Worm (Caenorhabditis elegans): Measurements from ENCODE around the gene srh-56.

The srh-56 gene

DNA sequence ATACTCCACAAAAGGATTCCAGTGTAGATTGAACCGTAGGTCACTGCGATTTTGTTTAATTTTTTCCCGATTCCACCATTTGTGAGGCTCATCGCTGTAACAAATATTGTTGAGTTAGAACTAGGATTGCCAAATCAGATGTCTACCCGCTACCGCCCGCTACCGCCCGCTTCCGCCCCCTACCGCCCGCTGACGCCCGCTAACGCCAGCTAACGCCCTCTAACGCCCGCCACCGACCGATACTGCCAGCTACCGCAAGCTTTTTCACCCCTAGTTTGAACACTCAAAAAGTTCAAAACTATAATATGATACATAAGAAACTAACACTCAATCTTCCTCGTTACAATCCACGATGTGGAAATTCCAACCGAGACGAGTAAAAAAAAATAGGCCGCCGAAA, 13.2 kb upstream of the srh-56 start:
- no peak for TF ChIP-seq dmd-8 (GFP tag; IDR thresholded peaks at IDR 0.05)
- TF ChIP-seq nhr-25 (tag; optimal IDR thresholded peaks at IDR 0.05; ENCODE audit: borderline replicate concordance, insufficient read depth), result no peak
- no peak for TF ChIP-seq skn-1 (tag; optimal IDR thresholded peaks at IDR 0.05)
- no peak for TF ChIP-seq daf-8 (GFP tag; IDR thresholded peaks at IDR 0.05)
- TF ChIP-seq T26A8.4 (GFP tag; IDR thresholded peaks at IDR 0.05), result no peak
- no peak for TF ChIP-seq dmd-6 (GFP tag; IDR thresholded peaks at IDR 0.05)
- TF ChIP-seq F26F4.8 (GFP tag; conservative IDR thresholded peaks at IDR 0.05), result 0 out of 2 replicates have a peak, but pooled peaks have one; percentile 32
- TF ChIP-seq Y105C5A.15 (GFP tag; IDR thresholded peaks at IDR 0.05), result no peak
- no peak for TF ChIP-seq nhr-6 (tag; optimal IDR thresholded peaks at IDR 0.05)
- TF ChIP-seq ceh-44 (GFP tag; IDR thresholded peaks at IDR 0.05), result 0 out of 2 replicates have a peak, but pooled peaks have one; percentile 8
- TF ChIP-seq duxl-1 (tag; optimal IDR thresholded peaks at IDR 0.05; ENCODE audit: poor library complexity), result no peak
- no peak for TF ChIP-seq nhr-41 (GFP tag; IDR thresholded peaks at IDR 0.05)
- no peak for TF ChIP-seq zfp-3 (GFP tag; conservative IDR thresholded peaks at IDR 0.05)
- no peak for TF ChIP-seq php-3 (GFP tag; IDR thresholded peaks at IDR 0.05)
- peak; percentile 55 for TF ChIP-seq set-16 (GFP tag; IDR thresholded peaks at IDR 0.05)
- TF ChIP-seq pha-4 (GFP tag; IDR thresholded peaks at IDR 0.05), result no peak
- no peak for TF ChIP-seq pha-4 (tag; optimal IDR thresholded peaks at IDR 0.05)
- no peak for TF ChIP-seq cey-2 (tag; optimal IDR thresholded peaks at IDR 0.05; ENCODE audit: borderline replicate concordance, insufficient read depth)
- TF ChIP-seq Y48G9A.11 (GFP tag; IDR thresholded peaks at IDR 0.05), result no peak

DNA sequence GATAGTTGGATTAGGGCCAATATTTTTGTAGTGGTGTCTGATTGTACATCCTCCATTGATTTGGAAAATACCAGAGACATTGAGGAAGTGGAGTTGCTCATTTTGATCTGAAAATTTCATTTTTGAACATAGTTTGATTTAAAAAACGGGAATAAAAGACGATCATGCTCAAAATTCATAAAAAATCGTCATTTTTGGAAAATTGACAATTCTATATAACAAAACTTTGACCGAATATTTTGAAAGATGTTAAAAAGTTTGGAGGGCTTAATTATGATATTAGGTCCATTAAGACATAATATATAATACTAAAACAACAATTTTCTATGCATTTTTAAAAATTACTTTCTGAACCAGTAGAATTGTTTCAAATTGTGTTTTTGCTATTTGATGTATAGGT, 12.2 kb upstream of the srh-56 start, which contains the start of gene srg-58:
TSS of gene srg-58 (minus strand) at position 101 of the 400 bp plus-strand sequence.
- TF ChIP-seq aha-1 (tag), result no peak
- no peak for TF ChIP-seq sdz-12 (GFP tag; optimal IDR thresholded peaks at IDR 0.05)
- TF ChIP-seq D1046.2 (GFP tag; IDR thresholded peaks at IDR 0.05), result no peak
- no peak for TF ChIP-seq egl-27 (tag; optimal IDR thresholded peaks at IDR 0.05)
- no peak for TF ChIP-seq F26F4.8 (GFP tag; conservative IDR thresholded peaks at IDR 0.05)
- TF ChIP-seq ceh-20 (GFP tag; IDR thresholded peaks at IDR 0.05), result no peak
- no peak for TF ChIP-seq T26A8.4 (GFP tag; IDR thresholded peaks at IDR 0.05)
- no peak for TF ChIP-seq unc-62 (GFP tag; optimal IDR thresholded peaks at IDR 0.05 in 1 of 2)
- no peak for TF ChIP-seq unc-62 (tag; optimal IDR thresholded peaks at IDR 0.05)
- no peak for TF ChIP-seq ZK546.5 (tag; optimal IDR thresholded peaks at IDR 0.05)
- TF ChIP-seq mxl-3 (GFP tag; optimal IDR thresholded peaks at IDR 0.05), result no peak
- TF ChIP-seq ceh-32 (tag; optimal IDR thresholded peaks at IDR 0.05; ENCODE audit: poor library complexity), result no peak
- no peak for TF ChIP-seq ztf-7 (tag; optimal IDR thresholded peaks at IDR 0.05)
- TF ChIP-seq fkh-10 (GFP tag; optimal IDR thresholded peaks at IDR 0.05), result no peak
- no peak for TF ChIP-seq nhr-10 (tag; optimal IDR thresholded peaks at IDR 0.05)
- TF ChIP-seq mdt-29 (GFP tag; IDR thresholded peaks at IDR 0.05), result no peak
- TF ChIP-seq nhr-48 (tag; optimal IDR thresholded peaks at IDR 0.05), result no peak
- TF ChIP-seq Y5F2A.4 (GFP tag; optimal IDR thresholded peaks at IDR 0.05), result no peak
- no peak for TF ChIP-seq lin-1 (GFP tag; IDR thresholded peaks at IDR 0.05)
- TF ChIP-seq ceh-62 (tag; optimal IDR thresholded peaks at IDR 0.05), result no peak
- no peak for TF ChIP-seq tra-1 (GFP tag; IDR thresholded peaks at IDR 0.05)

ce11 chrV:2761470-2761869, 10.2 kb upstream of the srh-56 start:
- TF ChIP-seq set-16 (GFP tag; IDR thresholded peaks at IDR 0.05), result peak; percentile 66
- TF ChIP-seq nhr-10 (tag; optimal IDR thresholded peaks at IDR 0.05), result no peak
- no peak for TF ChIP-seq ZK546.5 (tag; optimal IDR thresholded peaks at IDR 0.05)
- no peak for TF ChIP-seq madf-5 (GFP tag; IDR thresholded peaks at IDR 0.05)

Measured in whole organism, L4 larva.